Fruit fly (Drosophila melanogaster) whole organism, embryonic: ENCODE measurements around the gene CG17732.

Experiments
- Bdp1 ChIP-seq: fragments of 200-800 bp; sonication (Bioruptor generic); optimal IDR thresholded peaks from 3 replicates; lab custom pipeline; 2016; ENCODE audit warnings: missing biosample characterization, missing genetic modification characterization
- CG10654 ChIP-seq: fragments of 200-800 bp; sonication (Bioruptor generic); optimal IDR thresholded peaks from 2 replicates; lab custom pipeline; 2016; ENCODE audit warnings: missing biosample characterization, missing genetic modification characterization
- CG10959 ChIP-seq: fragments of 200-800 bp; sonication (Bioruptor generic); IDR thresholded peaks from 2 replicates; pipeline ENCODE4 v1.3.6; 2022; ENCODE audit warnings: missing biosample characterization, missing genetic modification characterization
- CG12769 ChIP-seq: fragments of 200-800 bp; sonication (Bioruptor generic); optimal IDR thresholded peaks from 2 replicates; lab custom pipeline; 2019; ENCODE audit warnings: missing biosample characterization, mild to moderate bottlenecking, missing genetic modification characterization, moderate library complexity
- CG13287 ChIP-seq: fragments of 200-800 bp; sonication (Bioruptor generic); IDR thresholded peaks from 2 replicates; pipeline ENCODE4 v1.3.6; 2022; ENCODE audit warnings: missing biosample characterization, missing genetic modification characterization; ENCODE audit not compliant: partially characterized antibody
- CG1529 ChIP-seq: fragments of 200-800 bp; sonication (Bioruptor generic); optimal IDR thresholded peaks from 3 replicates; lab custom pipeline; 2018; ENCODE audit warnings: missing biosample characterization, missing genetic modification characterization
- CG15479 ChIP-seq: fragments of 200-800 bp; sonication (Bioruptor generic); optimal IDR thresholded peaks from 3 replicates; lab custom pipeline; 2019; ENCODE audit warnings: missing biosample characterization, mild to moderate bottlenecking, missing genetic modification characterization, moderate library complexity
- CG15696 ChIP-seq: fragments of 200-800 bp; sonication (Bioruptor generic); optimal IDR thresholded peaks from 2 replicates; lab custom pipeline; 2019; ENCODE audit warnings: missing biosample characterization, mild to moderate bottlenecking, missing genetic modification characterization, moderate library complexity
- CG17912 ChIP-seq: fragments of 200-800 bp; sonication (Bioruptor generic); optimal IDR thresholded peaks from 2 replicates; lab custom pipeline; 2018; ENCODE audit warnings: missing biosample characterization, mild to moderate bottlenecking, missing genetic modification characterization
- CG2712 ChIP-seq: fragments of 200-800 bp; optimal IDR thresholded peaks from 3 replicates; lab custom pipeline; 2019; ENCODE audit warnings: missing biosample characterization, mild to moderate bottlenecking, missing genetic modification characterization, moderate library complexity
- CG30403 ChIP-seq: fragments of 200-800 bp; sonication (Bioruptor generic); optimal IDR thresholded peaks from 3 replicates; lab custom pipeline; 2016; ENCODE audit warnings: missing biosample characterization, missing genetic modification characterization
- CG31224 ChIP-seq: fragments of 200-800 bp; sonication (Bioruptor generic); IDR thresholded peaks from 2 replicates; pipeline ENCODE4 v1.3.6; 2022; ENCODE audit warnings: missing biosample characterization, missing genetic modification characterization
- CG32767 ChIP-seq: fragments of 200-800 bp; sonication (Bioruptor generic); IDR thresholded peaks from 2 replicates; pipeline ENCODE4 v1.3.6; 2022; ENCODE audit warnings: missing biosample characterization, missing genetic modification characterization
- CG33213 ChIP-seq: fragments of 200-800 bp; sonication (Bioruptor generic); optimal IDR thresholded peaks from 3 replicates; lab custom pipeline; 2016; ENCODE audit warnings: missing biosample characterization, missing genetic modification characterization
- CG3726 ChIP-seq: fragments of 200-800 bp; sonication (Bioruptor generic); IDR thresholded peaks from 3 replicates; pipeline ENCODE4, ENCODE4 v1.3.6; 2022; ENCODE audit warnings: missing biosample characterization, missing genetic modification characterization
- CG6175 ChIP-seq: fragments of 200-800 bp; sonication (Bioruptor generic); IDR thresholded peaks from 3 replicates; pipeline ENCODE4 v1.3.6; 2022; ENCODE audit warnings: missing biosample characterization, missing genetic modification characterization
- CG7556 ChIP-seq: fragments of 200-800 bp; sonication (Bioruptor generic); optimal IDR thresholded peaks from 2 replicates; lab custom pipeline; 2017; ENCODE audit warnings: missing biosample characterization, mild to moderate bottlenecking, missing genetic modification characterization
- CG8281 ChIP-seq: fragments of 200-800 bp; sonication (Bioruptor generic); optimal IDR thresholded peaks from 2 replicates; lab custom pipeline; 2018; ENCODE audit warnings: missing biosample characterization, mild to moderate bottlenecking, missing genetic modification characterization, moderate library complexity
- CG8924 ChIP-seq: fragments of 200-800 bp; optimal IDR thresholded peaks from 3 replicates; lab custom pipeline; 2019; ENCODE audit warnings: missing biosample characterization, mild to moderate bottlenecking, missing genetic modification characterization, moderate library complexity
- CG9797 ChIP-seq: fragments of 200-800 bp; sonication (Bioruptor generic); optimal IDR thresholded peaks from 3 replicates; lab custom pipeline; 2018; ENCODE audit warnings: missing biosample characterization, mild to moderate bottlenecking, missing genetic modification characterization
- CTCF ChIP-seq: fragments of 200-800 bp; sonication (Bioruptor generic); optimal IDR thresholded peaks from 2 replicates; lab custom pipeline; 2017; ENCODE audit warnings: missing biosample characterization, mild to moderate bottlenecking, missing genetic modification characterization, moderate library complexity
- D19B ChIP-seq: fragments of 200-800 bp; sonication (Bioruptor generic); optimal IDR thresholded peaks from 2 replicates; lab custom pipeline; 2017; ENCODE audit warnings: missing biosample characterization, mild to moderate bottlenecking, missing genetic modification characterization
- Ets97D ChIP-seq: fragments of 200-800 bp; sonication (Bioruptor generic); optimal IDR thresholded peaks from 3 replicates; lab custom pipeline; 2016; ENCODE audit warnings: missing biosample characterization, missing genetic modification characterization
- Hmr ChIP-seq: fragments of 200-800 bp; sonication (Bioruptor generic); optimal IDR thresholded peaks from 3 replicates; lab custom pipeline; 2017; ENCODE audit warnings: mild to moderate bottlenecking, missing biosample characterization, missing genetic modification reagents, missing genetic modification characterization
- Hsf ChIP-seq: fragments of 200-800 bp; sonication (Bioruptor generic); optimal IDR thresholded peaks from 3 replicates; lab custom pipeline; 2016; ENCODE audit warnings: missing biosample characterization, missing genetic modification characterization
- Med ChIP-seq: fragments of 200-800 bp; sonication (Bioruptor generic); peaks from one replicate; lab custom pipeline; 2016; ENCODE audit warnings: missing biosample characterization, missing genetic modification characterization, mild to moderate bottlenecking, inconsistent platforms, moderate library complexity
- Nf-YA ChIP-seq: fragments of 200-800 bp; sonication (Bioruptor generic); IDR thresholded peaks from 2 replicates; pipeline ENCODE4 v1.3.6; 2022; ENCODE audit warnings: missing biosample characterization, missing genetic modification characterization
- Scr ChIP-seq: fragments of 200-800 bp; sonication (Bioruptor generic); IDR thresholded peaks from 2 replicates; pipeline ENCODE4 v1.3.6; 2022; ENCODE audit warnings: missing biosample characterization, missing genetic modification characterization; ENCODE audit not compliant: partially characterized antibody
- Side ChIP-seq: fragments of 200-800 bp; sonication (Bioruptor generic); optimal IDR thresholded peaks from 2 replicates; lab custom pipeline; 2016; ENCODE audit warnings: missing biosample characterization, missing genetic modification characterization
- Sox100B ChIP-seq: fragments of 200-800 bp; sonication (Bioruptor generic); optimal IDR thresholded peaks from 3 replicates; lab custom pipeline; 2018; ENCODE audit warnings: missing biosample characterization, mild to moderate bottlenecking, missing genetic modification characterization
- Sox102F ChIP-seq: fragments of 200-800 bp; sonication (Bioruptor generic); optimal IDR thresholded peaks from 2 replicates; lab custom pipeline; 2018; ENCODE audit warnings: missing biosample characterization, mild to moderate bottlenecking, missing genetic modification characterization, moderate library complexity
- Spps ChIP-seq: fragments of 200-800 bp; sonication (Bioruptor generic); optimal IDR thresholded peaks from 2 replicates; lab custom pipeline; 2018; ENCODE audit warnings: missing biosample characterization, mild to moderate bottlenecking, missing genetic modification characterization
- Xrp1 ChIP-seq: fragments of 200-800 bp; sonication (Bioruptor generic); IDR thresholded peaks from 2 replicates; pipeline ENCODE4 v1.3.6; 2022; ENCODE audit warnings: missing biosample characterization, missing genetic modification characterization
- ab ChIP-seq: fragments of 200-800 bp; sonication (Bioruptor generic); optimal IDR thresholded peaks from 2 replicates; lab custom pipeline; 2016; ENCODE audit warnings: missing biosample characterization, missing genetic modification characterization
- bcd ChIP-seq: fragments of 200-800 bp; sonication (Bioruptor generic); optimal IDR thresholded peaks from 2 replicates; lab custom pipeline; 2017; ENCODE audit warnings: missing biosample characterization, mild to moderate bottlenecking, missing genetic modification characterization
- bsh ChIP-seq, 2 experiments: fragments of 200-800 bp; sonication (Bioruptor generic); optimal IDR thresholded peaks; 2 replicates each; lab custom pipeline; 2017 to 2018; ENCODE audit warnings: mild to moderate bottlenecking in 2 of 2, missing biosample characterization in 2 of 2, missing genetic modification characterization in 2 of 2, moderate library complexity in 1 of 2
- chm ChIP-seq: fragments of 200-800 bp; sonication (Bioruptor generic); IDR thresholded peaks from 2 replicates; pipeline ENCODE4 v1.3.6; 2022; ENCODE audit warnings: missing biosample characterization, missing genetic modification characterization
- danr ChIP-seq: fragments of 200-800 bp; sonication (Bioruptor generic); IDR thresholded peaks from 2 replicates; pipeline ENCODE4 v1.3.6; 2022; ENCODE audit warnings: missing biosample characterization, missing genetic modification characterization
- ham ChIP-seq: fragments of 200-800 bp; sonication (Bioruptor generic); IDR thresholded peaks from 2 replicates; pipeline ENCODE4 v1.3.6; 2022; ENCODE audit warnings: missing biosample characterization, missing genetic modification characterization
- ind ChIP-seq: fragments of 200-800 bp; sonication (Bioruptor generic); optimal IDR thresholded peaks from 3 replicates; lab custom pipeline; 2016; ENCODE audit warnings: missing biosample characterization, missing genetic modification characterization
- lab ChIP-seq: fragments of 200-800 bp; sonication (Bioruptor generic); optimal IDR thresholded peaks from 3 replicates; lab custom pipeline; 2017; ENCODE audit warnings: missing biosample characterization, missing genetic modification characterization, mild to moderate bottlenecking, moderate library complexity, missing genetic modification reagents
- nerfin-2 ChIP-seq: fragments of 200-800 bp; sonication (Bioruptor generic); IDR thresholded peaks from 2 replicates; pipeline ENCODE4 v1.3.6; 2022; ENCODE audit warnings: missing biosample characterization, missing genetic modification characterization; ENCODE audit not compliant: partially characterized antibody
- nom ChIP-seq: fragments of 200-800 bp; sonication (Bioruptor generic); optimal IDR thresholded peaks from 2 replicates; lab custom pipeline; 2017; ENCODE audit warnings: missing biosample characterization, missing genetic modification characterization, mild to moderate bottlenecking, moderate library complexity, missing genetic modification reagents
- pho ChIP-seq: fragments of 200-800 bp; sonication (Bioruptor generic); optimal IDR thresholded peaks from 2 replicates; lab custom pipeline; 2016; ENCODE audit warnings: missing biosample characterization, missing genetic modification characterization
- seq ChIP-seq: fragments of 200-800 bp; sonication (Bioruptor generic); IDR thresholded peaks from 2 replicates; pipeline ENCODE4 v1.3.6; 2022; ENCODE audit warnings: missing biosample characterization, missing genetic modification characterization
- sna ChIP-seq: fragments of 200-800 bp; sonication (Bioruptor generic); IDR thresholded peaks from 2 replicates; pipeline ENCODE4 v1.3.6; 2022; ENCODE audit warnings: missing biosample characterization, missing genetic modification characterization; ENCODE audit not compliant: partially characterized antibody
- stc ChIP-seq: fragments of 200-800 bp; sonication (Bioruptor generic); IDR thresholded peaks from 2 replicates; pipeline ENCODE4 v1.3.6; 2022; ENCODE audit warnings: missing biosample characterization, missing genetic modification characterization
- usp ChIP-seq: fragments of >200 bp; optimal IDR thresholded peaks from 2 replicates; lab custom pipeline; 2017; ENCODE audit warnings: missing biosample characterization, missing genetic modification characterization
- zfh1 ChIP-seq: fragments of 200-800 bp; sonication (Bioruptor generic); IDR thresholded peaks from 3 replicates; pipeline ENCODE4 v1.3.6; 2022; ENCODE audit warnings: missing biosample characterization, missing genetic modification characterization

The CG17732 gene

dm6 chr3L:20006269-20007265 lies 25.1 kb downstream of the CG17732 start (continued):
- no peak for TF ChIP-seq ab
- TF ChIP-seq Hsf (GFP tag; lab: Kevin White, UChicago), result no peak
- TF ChIP-seq Spps (tag; lab: Kevin White, UChicago), result no peak
- no peak for TF ChIP-seq stc (GFP tag; lab: Robert Waterston, UW)
- no peak for TF ChIP-seq Side
- TF ChIP-seq CG7556 (GFP tag; lab: Kevin White, UChicago), result no peak
- no peak for TF ChIP-seq CG31224 (GFP tag; lab: Robert Waterston, UW)
- TF ChIP-seq Nf-YA (GFP tag; lab: Robert Waterston, UW), result no peak
- peak; percentile 41 for TF ChIP-seq Ets97D (GFP tag; lab: Kevin White, UChicago)
- TF ChIP-seq bsh (GFP tag; optimal IDR thresholded peaks at IDR 0.05; lab: Kevin White, UChicago), result no peak
- no peak for TF ChIP-seq Xrp1
- TF ChIP-seq seq, result no peak
- TF ChIP-seq CG15696 (tag; lab: Kevin White, UChicago), result peak; percentile 37
- peak; percentile 84 for TF ChIP-seq CG15479 (GFP tag; lab: Kevin White, UChicago)
- TF ChIP-seq CG17912, result peak; percentile 52
- no peak for TF ChIP-seq D19B (GFP tag; lab: Kevin White, UChicago)
- peak; percentile 75 for TF ChIP-seq Med (GFP tag; lab: Kevin White, UChicago)
- TF ChIP-seq usp, result no peak
- no peak for TF ChIP-seq CG33213 (GFP tag; lab: Kevin White, UChicago)
- no peak for TF ChIP-seq Sox102F (GFP tag; lab: Kevin White, UChicago)
- peak; percentile 52 for TF ChIP-seq Sox100B (GFP tag; lab: Kevin White, UChicago)
- TF ChIP-seq Scr (GFP tag; lab: Robert Waterston, UW), result peak; percentile 90
- TF ChIP-seq CG9797 (GFP tag; lab: Kevin White, UChicago), result peak; percentile 4
- TF ChIP-seq CG10959 (GFP tag; lab: Robert Waterston, UW), result no peak
- TF ChIP-seq CG3726 (GFP tag; lab: Robert Waterston, UW), result no peak
- TF ChIP-seq CG8924 (tag; lab: Kevin White, UChicago), result no peak
- TF ChIP-seq nerfin-2 (GFP tag; lab: Robert Waterston, UW), result peak; percentile 100
- TF ChIP-seq CG2712 (tag; lab: Kevin White, UChicago), result no peak
- no peak for TF ChIP-seq danr (GFP tag; lab: Robert Waterston, UW)
- peak; percentile 91 for TF ChIP-seq CG13287 (GFP tag; lab: Robert Waterston, UW)
- TF ChIP-seq CG12769 (tag; lab: Kevin White, UChicago), result no peak
- peak; percentile 63; the same call in 1 of the 2 replicates for TF ChIP-seq CG32767 (GFP tag; lab: Robert Waterston, UW)
- no peak for TF ChIP-seq CG8281 (tag; lab: Kevin White, UChicago)
- TF ChIP-seq CG1529 (GFP tag; lab: Kevin White, UChicago), result peak; percentile 17
- no peak for TF ChIP-seq bcd
- no peak for TF ChIP-seq CG30403 (GFP tag; lab: Kevin White, UChicago)
- TF ChIP-seq CG10654, result no peak
- TF ChIP-seq sna (GFP tag; lab: Robert Waterston, UW), result peak; percentile 92
- no peak for TF ChIP-seq lab
- TF ChIP-seq CG6175 (GFP tag; lab: Robert Waterston, UW), result no peak
- no peak for TF ChIP-seq ham (GFP tag; lab: Robert Waterston, UW)
- TF ChIP-seq CTCF (GFP tag; lab: Kevin White, UChicago), result no peak
- no peak for TF ChIP-seq Hmr (GFP tag; lab: Kevin White, UChicago)
- TF ChIP-seq nom, result no peak
- no peak for TF ChIP-seq zfh1
- TF ChIP-seq chm (GFP tag; lab: Robert Waterston, UW), result peak; percentile 32; the same call in 1 of the 2 replicates
- TF ChIP-seq ind (GFP tag; lab: Kevin White, UChicago), result no peak
- no peak for TF ChIP-seq pho
- TF ChIP-seq Bdp1 (GFP tag; lab: Kevin White, UChicago), result no peak
